Fruit fly (Drosophila melanogaster): ENCODE results near the gene GlcAT-S.

The GlcAT-S gene

DNA sequence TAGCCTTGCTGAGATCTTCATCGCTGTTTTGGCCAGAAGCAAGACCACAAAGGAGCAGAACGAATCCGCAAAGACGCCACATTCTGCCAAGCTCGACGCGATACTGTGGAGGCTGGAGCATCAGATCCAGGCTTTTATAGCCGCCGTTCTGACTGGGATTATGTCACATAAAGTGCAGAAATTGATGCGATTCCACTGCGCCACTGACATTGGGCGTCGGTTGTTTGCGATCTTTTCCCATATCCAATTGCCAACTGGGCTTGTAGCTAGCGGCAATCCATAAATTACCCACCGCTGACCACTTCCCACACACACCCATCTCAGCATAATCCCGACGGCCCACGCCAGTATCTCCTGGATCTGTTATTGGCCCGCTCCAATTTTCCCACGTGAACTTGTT, 15.5 kb upstream of the GlcAT-S start, which contains the start of gene CG4382:
Gene CG4382, minus strand, starts transcription at position 101 of the 400 bp plus-strand sequence.
- TF ChIP-seq N (GFP tag; optimal IDR thresholded peaks at IDR 0.05) (no peak), Dfd (GFP tag; optimal IDR thresholded peaks at IDR 0.05) (no peak), HLH106 (tag; optimal IDR thresholded peaks at IDR 0.05) (no peak), fru (GFP tag; optimal IDR thresholded peaks at IDR 0.05) (no peak), Hnf4 (GFP tag; optimal IDR thresholded peaks at IDR 0.05) (no peak), h (GFP tag; optimal IDR thresholded peaks at IDR 0.05) (no peak), woc (GFP tag; optimal IDR thresholded peaks at IDR 0.05) (no peak), br (GFP tag; optimal IDR thresholded peaks at IDR 0.05) (no peak), Dif (GFP tag; optimal IDR thresholded peaks at IDR 0.05; ENCODE audit: partially characterized antibody) (no peak), Vsx2 (GFP tag; optimal IDR thresholded peaks at IDR 0.05; ENCODE audit: partially characterized antibody) (no peak), rgr (GFP tag; optimal IDR thresholded peaks at IDR 0.05) (no peak), Sp1 (GFP tag; optimal IDR thresholded peaks at IDR 0.05) (no peak)

DNA sequence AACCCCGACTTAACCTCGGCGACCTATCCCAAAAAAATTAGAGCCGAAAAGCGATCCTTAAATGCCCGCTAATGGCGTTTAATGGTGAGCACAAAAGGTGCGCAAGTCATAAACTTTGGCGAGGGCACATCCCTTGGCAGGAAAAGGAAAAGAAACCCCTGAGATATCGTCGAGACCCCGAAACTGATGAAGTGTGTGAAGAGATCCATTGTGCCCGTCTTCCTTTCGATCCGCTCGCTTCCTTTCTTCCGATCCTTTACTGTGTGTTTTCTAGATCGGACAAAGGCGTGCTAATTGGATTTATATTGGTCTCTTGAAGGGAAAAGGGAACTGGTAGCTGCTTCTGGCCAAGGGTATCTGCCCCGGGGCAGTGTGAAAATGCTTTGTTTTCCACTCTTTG, 15.0 kb upstream of the GlcAT-S start:
- no peak for TF ChIP-seq HLH106 (tag; optimal IDR thresholded peaks at IDR 0.05)
- TF ChIP-seq foxo (GFP tag; optimal IDR thresholded peaks at IDR 0.05): no peak
- TF ChIP-seq dl (GFP tag; optimal IDR thresholded peaks at IDR 0.05; ENCODE audit: insufficient read depth in 1 of 2, partially characterized antibody in 2 of 2): no peak
- no peak for TF ChIP-seq CG32264 (GFP tag; optimal IDR thresholded peaks at IDR 0.05)
- no peak for TF ChIP-seq Myc (optimal IDR thresholded peaks at IDR 0.05)
- no peak for TF ChIP-seq dsf (GFP tag; optimal IDR thresholded peaks at IDR 0.05; ENCODE audit: borderline replicate concordance)
- no peak for TF ChIP-seq tai (GFP tag; optimal IDR thresholded peaks at IDR 0.05)
- TF ChIP-seq usp (GFP tag; optimal IDR thresholded peaks at IDR 0.05): no peak
- no peak for TF ChIP-seq Hnf4 (GFP tag; optimal IDR thresholded peaks at IDR 0.05)
- no peak for TF ChIP-seq woc (GFP tag; optimal IDR thresholded peaks at IDR 0.05)
- TF ChIP-seq pan (optimal IDR thresholded peaks at IDR 0.05): no peak

DNA sequence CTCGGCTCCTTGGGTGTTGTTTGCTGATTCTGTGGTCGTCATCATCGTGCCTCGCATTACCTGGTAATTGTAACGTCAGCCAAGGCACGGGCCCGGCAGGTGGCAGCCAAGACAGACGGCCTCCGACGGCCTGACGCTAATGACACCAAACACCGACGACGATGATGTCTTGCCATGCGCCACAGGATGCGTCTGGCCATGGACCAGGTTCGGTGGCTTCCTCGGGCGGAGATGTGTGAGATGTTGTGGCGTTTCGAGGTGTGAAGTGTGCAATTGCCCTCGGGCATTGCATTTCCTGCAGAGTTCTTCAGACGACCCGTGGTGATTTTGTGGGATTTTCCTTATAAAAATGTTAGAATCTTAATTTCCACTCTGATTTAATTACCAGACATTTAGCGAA, 14.2 kb upstream of the GlcAT-S start:
- no peak for TF ChIP-seq Dif (GFP tag; optimal IDR thresholded peaks at IDR 0.05; ENCODE audit: partially characterized antibody)
- TF ChIP-seq Dfd (GFP tag; optimal IDR thresholded peaks at IDR 0.05): no peak
- no peak for TF ChIP-seq Jra (GFP tag; optimal IDR thresholded peaks at IDR 0.05)
- no peak for TF ChIP-seq dl (GFP tag; optimal IDR thresholded peaks at IDR 0.05; ENCODE audit: insufficient read depth in 1 of 2, partially characterized antibody in 2 of 2)
- TF ChIP-seq jim (GFP tag; optimal IDR thresholded peaks at IDR 0.05): no peak
- TF ChIP-seq Sp1 (GFP tag; optimal IDR thresholded peaks at IDR 0.05): no peak
- no peak for TF ChIP-seq h (GFP tag; optimal IDR thresholded peaks at IDR 0.05)
- no peak for TF ChIP-seq Vsx2 (GFP tag; optimal IDR thresholded peaks at IDR 0.05; ENCODE audit: partially characterized antibody)
- TF ChIP-seq brk (GFP tag; optimal IDR thresholded peaks at IDR 0.05): no peak
- TF ChIP-seq Mio (GFP tag; optimal IDR thresholded peaks at IDR 0.05): no peak
- no peak for TF ChIP-seq ey (GFP tag; optimal IDR thresholded peaks at IDR 0.05)

DNA sequence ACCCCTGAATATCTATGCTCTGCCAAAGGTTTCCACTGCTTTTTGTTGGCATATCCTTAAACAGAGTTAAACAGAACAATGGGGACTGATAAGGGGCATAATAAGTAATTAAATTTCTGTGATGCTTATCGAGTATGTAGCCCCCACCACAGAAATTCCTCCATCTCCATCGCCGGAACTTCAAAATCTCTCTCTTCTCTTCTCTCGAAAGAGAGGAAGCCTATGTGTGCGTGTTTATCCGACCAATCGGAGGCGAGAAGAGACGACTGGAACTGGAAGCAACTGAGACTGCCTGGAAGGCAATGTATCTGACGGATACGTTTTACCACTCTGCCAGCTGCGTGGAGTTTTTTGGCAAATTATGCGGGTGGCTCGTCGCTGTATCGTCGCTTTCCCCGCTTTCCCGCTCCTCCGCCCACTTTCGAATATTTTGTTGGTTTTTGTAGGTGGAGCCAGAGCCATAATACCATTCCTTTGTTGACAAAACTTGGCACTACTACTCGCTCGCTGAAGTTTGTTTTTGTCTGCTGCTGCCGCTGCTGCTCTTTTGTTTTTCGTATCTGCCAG, 8.2 kb upstream of the GlcAT-S start, which contains the start of gene gcm2:
Gene gcm2, plus strand, starts transcription at position 566 of the 567 bp plus-strand sequence.
- TF ChIP-seq HLH106 (tag; optimal IDR thresholded peaks at IDR 0.05) (no peak), Dif (GFP tag; optimal IDR thresholded peaks at IDR 0.05; ENCODE audit: partially characterized antibody) (peak; percentile 50), brk (GFP tag; optimal IDR thresholded peaks at IDR 0.05) (no peak), woc (GFP tag; optimal IDR thresholded peaks at IDR 0.05) (no peak), dl (GFP tag; optimal IDR thresholded peaks at IDR 0.05; ENCODE audit: insufficient read depth in 1 of 2, partially characterized antibody in 2 of 2) (peak; percentile 20 to 27), Jra (GFP tag; optimal IDR thresholded peaks at IDR 0.05) (no peak)

DNA sequence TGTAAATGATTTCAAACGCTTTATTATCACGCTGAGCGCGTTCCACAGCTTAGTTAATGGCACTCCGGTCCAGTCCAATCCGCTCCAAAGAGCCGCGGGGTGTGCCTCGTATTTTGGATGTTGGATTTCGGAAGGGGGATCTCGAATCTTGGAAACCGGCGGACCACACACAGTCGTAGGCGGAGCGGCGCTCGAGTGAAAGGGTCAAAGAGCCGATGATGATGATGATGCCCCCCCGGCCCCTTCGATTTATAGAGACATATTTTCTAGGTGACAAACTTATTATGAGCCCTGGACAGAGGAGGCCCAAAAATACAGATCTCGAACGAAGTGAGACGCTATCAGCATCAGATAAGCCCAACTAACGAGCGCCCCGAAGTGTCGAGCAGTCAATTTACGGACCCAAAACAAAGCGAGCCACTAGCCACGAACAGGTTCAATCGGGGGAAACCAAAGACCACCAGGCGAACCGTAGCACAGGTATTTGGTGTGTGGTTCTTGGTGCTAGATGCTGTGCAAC, 6.9 kb upstream of the GlcAT-S start:
- no peak for TF ChIP-seq foxo (GFP tag; optimal IDR thresholded peaks at IDR 0.05)

DNA sequence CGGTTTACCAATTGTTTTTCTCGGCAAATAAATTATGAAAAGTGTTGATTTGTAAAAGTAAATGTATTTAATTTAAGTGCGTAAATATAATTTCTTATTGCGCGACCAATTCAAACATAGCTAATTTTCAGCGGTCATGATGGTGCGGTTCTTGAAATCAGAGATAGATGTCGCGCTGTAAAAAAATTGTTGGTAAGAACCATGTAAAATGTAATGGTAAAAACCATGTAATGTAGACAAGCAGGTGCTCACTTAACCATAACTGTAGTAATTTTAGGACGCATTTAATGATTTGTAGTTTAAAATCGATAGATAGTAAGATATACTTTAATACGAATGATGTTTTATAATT, 3.6 kb upstream of the GlcAT-S start:
- TF ChIP-seq brk (GFP tag; optimal IDR thresholded peaks at IDR 0.05) (no peak), Dif (GFP tag; optimal IDR thresholded peaks at IDR 0.05; ENCODE audit: partially characterized antibody) (no peak), br (GFP tag; optimal IDR thresholded peaks at IDR 0.05) (no peak), Myc (optimal IDR thresholded peaks at IDR 0.05) (no peak), Jra (GFP tag; optimal IDR thresholded peaks at IDR 0.05) (no peak), Abd-B (GFP tag; optimal IDR thresholded peaks at IDR 0.05) (no peak), fru (GFP tag; optimal IDR thresholded peaks at IDR 0.05) (no peak), tai (GFP tag; optimal IDR thresholded peaks at IDR 0.05) (no peak), dsf (GFP tag; optimal IDR thresholded peaks at IDR 0.05; ENCODE audit: borderline replicate concordance) (no peak), OdsH (GFP tag; optimal IDR thresholded peaks at IDR 0.05) (no peak), Mio (GFP tag; optimal IDR thresholded peaks at IDR 0.05) (no peak), dl (GFP tag; optimal IDR thresholded peaks at IDR 0.05; ENCODE audit: insufficient read depth in 1 of 2, partially characterized antibody in 2 of 2) (no peak), ey (GFP tag; optimal IDR thresholded peaks at IDR 0.05) (no peak)
